Worm (Caenorhabditis elegans) whole organism, early embryonic: ENCODE data around the gene vps-52.
A peak's percentile ranks its signal among the peaks of the same experiment; 100 is the strongest.

Experiments used
- B0310.2 ChIP-seq: sonication (generic microtip); optimal IDR thresholded peaks from 2 replicates; lab custom pipeline; 2016; ENCODE audit warnings: mild to moderate bottlenecking, missing genetic modification characterization, missing compliant biosample characterization
- F13C5.2 ChIP-seq: sonication (generic microtip); optimal IDR thresholded peaks from 2 replicates; lab custom pipeline; 2017; ENCODE audit warnings: mild to moderate bottlenecking, missing genetic modification characterization, inconsistent platforms, missing compliant biosample characterization
- aly-1 ChIP-seq: sonication (generic microtip); optimal IDR thresholded peaks from 2 replicates; lab custom pipeline; 2016; ENCODE audit warnings: missing genetic modification characterization, missing compliant biosample characterization
- ama-1 ChIP-seq: fragments of 150-350 bp; optimal IDR thresholded peaks from 2 replicates; lab custom pipeline; 2014
- ceh-13 ChIP-seq: fragments of 200-800 bp; sonication (Bioruptor generic); optimal IDR thresholded peaks from 2 replicates; lab custom pipeline; 2018; ENCODE audit warnings: mild to moderate bottlenecking, missing genetic modification characterization, missing compliant biosample characterization
- ceh-36 ChIP-seq: sonication (generic microtip); optimal IDR thresholded peaks from 2 replicates; lab custom pipeline; 2016; ENCODE audit warnings: missing genetic modification characterization, inconsistent platforms, missing compliant biosample characterization
- ets-7 ChIP-seq: sonication (generic microtip); optimal IDR thresholded peaks from 2 replicates; lab custom pipeline; 2016; ENCODE audit warnings: missing genotype, missing genetic modification characterization, missing compliant biosample characterization
- flt-1 ChIP-seq: fragments of 200-800 bp; sonication (Bioruptor generic); IDR thresholded peaks from 2 replicates; pipeline ENCODE4 v1.3.6; 2022; ENCODE audit warnings: missing genetic modification characterization, missing compliant biosample characterization
- hmbx-1 ChIP-seq: sonication (generic microtip); optimal IDR thresholded peaks from 2 replicates; lab custom pipeline; 2016; ENCODE audit warnings: mild to moderate bottlenecking, missing genetic modification characterization, missing compliant biosample characterization
- hmg-4 ChIP-seq: fragments of 200-800 bp; sonication (Bioruptor generic); optimal IDR thresholded peaks from 2 replicates; lab custom pipeline; 2018; ENCODE audit warnings: mild to moderate bottlenecking, missing genetic modification characterization, missing compliant biosample characterization
- hnd-1 ChIP-seq: sonication (generic microtip); optimal IDR thresholded peaks from 2 replicates; lab custom pipeline; 2016; ENCODE audit warnings: missing genetic modification characterization, missing compliant biosample characterization
- pes-1 ChIP-seq: fragments of 200-800 bp; sonication (Bioruptor generic); IDR thresholded peaks from 2 replicates; pipeline ENCODE4 v1.3.6; 2022; ENCODE audit warnings: missing genetic modification reagents, missing genetic modification characterization, missing compliant biosample characterization
- scrt-1 ChIP-seq: fragments of 200-800 bp; sonication (Bioruptor generic); IDR thresholded peaks from 2 replicates; pipeline ENCODE4 v1.3.6; 2022; ENCODE audit warnings: missing genetic modification characterization, missing compliant biosample characterization
- sea-1 ChIP-seq: fragments of 200-800 bp; sonication (Bioruptor generic); conservative IDR thresholded peaks from 2 replicates; pipeline ENCODE4 v1.3.6; 2022; ENCODE audit warnings: missing genetic modification characterization, missing compliant biosample characterization
- tbx-11 ChIP-seq: fragments of 200-800 bp; sonication (Bioruptor generic); IDR thresholded peaks from 2 replicates; pipeline ENCODE4 v1.3.6; 2022; ENCODE audit warnings: missing genetic modification characterization, missing compliant biosample characterization
- tbx-37 ChIP-seq: fragments of 200-800 bp; sonication (Bioruptor generic); conservative IDR thresholded peaks from 2 replicates; pipeline ENCODE4 v1.3.6; 2022; ENCODE audit warnings: missing genetic modification reagents, missing genetic modification characterization, missing compliant biosample characterization
- tra-4 ChIP-seq: sonication (generic microtip); optimal IDR thresholded peaks from 2 replicates; lab custom pipeline; 2017; ENCODE audit warnings: missing genetic modification characterization, missing compliant biosample characterization

Gene vps-52

DNA sequence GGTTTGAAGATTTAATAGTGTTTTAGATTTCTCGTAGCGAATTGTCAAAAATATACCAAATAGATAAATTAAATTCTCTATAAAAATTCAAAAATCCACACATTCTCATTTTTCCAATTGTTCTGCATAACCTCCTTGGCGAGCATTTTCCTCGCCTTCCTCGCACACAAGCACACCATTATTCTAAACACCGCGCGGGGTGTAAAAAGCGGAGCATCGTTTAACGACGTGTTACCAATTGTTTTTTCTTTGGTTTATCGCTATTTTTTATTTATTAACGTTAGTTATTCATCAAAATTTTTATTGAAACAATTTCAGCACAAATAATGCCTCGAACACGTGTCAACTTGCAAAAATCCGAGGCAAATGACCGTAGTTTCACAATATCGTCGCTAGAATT is at the start of gene vps-52:
Gene vps-52 (plus strand): TSS at position 319 of the 400 bp plus-strand sequence.
- TF ChIP-seq hnd-1 (no peak), ceh-36 (no peak)

ce11 chrX:7519569-7519968 is 45.6 kb upstream of the vps-52 start, which contains the start of gene chts-1:
TSS of gene chts-1 (minus strand) at chrX:7519669.
- no peak for TF ChIP-seq ceh-36
- no peak for TF ChIP-seq B0310.2 (tag; lab: Kevin White, UChicago)
- TF ChIP-seq tbx-11 (GFP tag; lab: Robert Waterston, UW) = no peak
- TF ChIP-seq hmg-4 (GFP tag; lab: Kevin White, UChicago) = no peak
- TF ChIP-seq ets-7 (tag; lab: Kevin White, UChicago) = no peak
- no peak for TF ChIP-seq tbx-37 (GFP tag; lab: Robert Waterston, UW)
- TF ChIP-seq sea-1 = no peak
- no peak for TF ChIP-seq aly-1 (tag; lab: Kevin White, UChicago)
- no peak for TF ChIP-seq hnd-1
- TF ChIP-seq ama-1 (lab: Kevin White, UChicago) = no peak
- no peak for TF ChIP-seq scrt-1 (GFP tag; lab: Robert Waterston, UW)
- no peak for TF ChIP-seq ceh-13 (GFP tag; lab: Kevin White, UChicago)

- TF ChIP-seq ceh-36 (no peak), scrt-1 (GFP tag; lab: Robert Waterston, UW) (0 out of 2 replicates have a peak, but pooled peaks have one; percentile 40), hmbx-1 (tag; lab: Kevin White, UChicago) (no peak)
These were observed 42.5 kb upstream of the vps-52 start for ce11 chrX:7522595-7522994.

DNA sequence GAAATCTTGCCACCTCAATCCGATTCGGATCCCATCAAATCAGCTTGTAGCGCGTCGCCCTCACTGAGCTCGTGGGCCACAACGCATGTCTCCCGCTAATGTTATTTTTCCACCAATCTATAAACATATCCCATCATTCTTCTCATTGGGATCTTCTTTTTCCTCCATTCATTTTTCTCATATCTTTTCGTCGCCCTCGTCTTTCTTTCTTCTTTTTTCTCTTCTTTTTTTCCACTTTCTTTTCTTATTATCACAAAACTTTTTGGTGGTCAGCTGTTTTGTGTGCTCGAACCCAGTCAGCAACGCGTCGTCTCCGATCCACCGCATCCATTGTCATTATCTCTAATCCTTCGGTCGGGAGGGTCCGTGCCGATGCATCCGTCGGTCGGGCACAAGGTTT is 41.3 kb upstream of the vps-52 start:
- TF ChIP-seq ama-1 (lab: Kevin White, UChicago) (no peak), tbx-37 (GFP tag; lab: Robert Waterston, UW) (no peak), hmbx-1 (tag; lab: Kevin White, UChicago) (no peak)

ce11 chrX:7525271-7525670 is 39.9 kb upstream of the vps-52 start, which contains the start of gene F46C8.3:
TSS of gene F46C8.3 (plus strand) at chrX:7525571.
- no peak for TF ChIP-seq scrt-1 (GFP tag; lab: Robert Waterston, UW)
- TF ChIP-seq hnd-1 = no peak
- no peak for TF ChIP-seq flt-1 (GFP tag; lab: Robert Waterston, UW)
- TF ChIP-seq tbx-37 (GFP tag; lab: Robert Waterston, UW) = no peak
- TF ChIP-seq B0310.2 (tag; lab: Kevin White, UChicago) = no peak
- TF ChIP-seq hmbx-1 (tag; lab: Kevin White, UChicago) = no peak
- no peak for TF ChIP-seq tbx-11 (GFP tag; lab: Robert Waterston, UW)
- TF ChIP-seq ama-1 (lab: Kevin White, UChicago) = no peak
- no peak for TF ChIP-seq F13C5.2 (tag; lab: Kevin White, UChicago)
- TF ChIP-seq hmg-4 (GFP tag; lab: Kevin White, UChicago) = no peak
- no peak for TF ChIP-seq pes-1 (GFP tag; lab: Robert Waterston, UW)
- TF ChIP-seq ceh-36 = no peak

- no peak for TF ChIP-seq tbx-37 (GFP tag; lab: Robert Waterston, UW)
- TF ChIP-seq B0310.2 (tag; lab: Kevin White, UChicago) = no peak
- no peak for TF ChIP-seq tbx-11 (GFP tag; lab: Robert Waterston, UW)
- TF ChIP-seq ama-1 (lab: Kevin White, UChicago) = no peak
- no peak for TF ChIP-seq aly-1 (tag; lab: Kevin White, UChicago)
- TF ChIP-seq ets-7 (tag; lab: Kevin White, UChicago) = no peak
- TF ChIP-seq ceh-36 = no peak
- no peak for TF ChIP-seq flt-1 (GFP tag; lab: Robert Waterston, UW)
- TF ChIP-seq tra-4 (tag; lab: Kevin White, UChicago) = no peak
- no peak for TF ChIP-seq F13C5.2 (tag; lab: Kevin White, UChicago)
- TF ChIP-seq sea-1 = no peak
- TF ChIP-seq hmg-4 (GFP tag; lab: Kevin White, UChicago) = no peak
- TF ChIP-seq scrt-1 (GFP tag; lab: Robert Waterston, UW) = no peak
- TF ChIP-seq pes-1 (GFP tag; lab: Robert Waterston, UW) = no peak
These were observed 32.5 kb upstream of the vps-52 start, which contains the start of gene ceh-14 for ce11 chrX:7532632-7533031. TSS of gene ceh-14 (minus strand) at chrX:7532732.

DNA sequence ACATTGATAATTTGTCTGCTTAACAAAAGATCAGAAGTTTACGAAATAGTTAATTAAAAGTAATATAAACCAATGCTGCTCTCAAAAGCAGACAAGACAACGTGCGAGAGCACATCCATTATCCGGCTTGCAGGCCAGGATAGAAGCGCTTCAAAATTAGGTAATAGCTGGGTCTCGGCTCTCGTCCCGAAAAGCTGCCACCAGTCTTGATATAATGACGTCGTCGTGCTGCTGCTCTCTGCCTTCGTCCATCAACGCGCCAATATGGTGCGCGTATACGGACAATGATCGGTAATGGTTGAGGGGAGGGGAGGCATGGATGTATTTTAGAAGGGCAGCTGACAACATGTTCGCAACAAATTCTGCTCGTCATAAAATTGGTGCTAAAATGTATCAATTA is 30.7 kb upstream of the vps-52 start:
- TF ChIP-seq flt-1 (GFP tag; lab: Robert Waterston, UW) = no peak

DNA sequence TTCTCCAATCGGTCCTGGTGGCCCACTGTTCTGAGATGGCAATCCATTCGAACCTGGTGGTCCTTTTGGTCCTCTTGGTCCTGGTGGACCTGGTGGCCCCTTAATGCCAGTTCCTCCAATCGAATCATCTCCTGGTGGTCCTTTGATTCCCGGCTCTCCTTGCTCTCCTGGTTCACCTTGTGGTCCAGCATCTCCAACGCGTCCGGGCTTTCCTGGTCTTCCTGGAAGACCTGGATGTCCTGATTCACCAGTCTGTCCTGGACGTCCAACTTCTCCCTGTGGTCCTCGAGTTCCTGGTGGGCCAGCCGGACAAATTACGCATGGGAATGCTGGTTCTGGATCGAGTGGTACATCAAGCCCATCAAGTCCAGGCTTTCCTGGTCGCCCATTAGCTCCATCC is 28.3 kb upstream of the vps-52 start:
- TF ChIP-seq scrt-1 (GFP tag; lab: Robert Waterston, UW) (no peak), ama-1 (lab: Kevin White, UChicago) (no peak), B0310.2 (tag; lab: Kevin White, UChicago) (no peak)

ce11 chrX:7537742-7538268 is 27.3 kb upstream of the vps-52 start, which contains the start of gene dpy-7:
TSS of gene dpy-7 (minus strand) at chrX:7537792.
- no peak for TF ChIP-seq hmbx-1 (tag; lab: Kevin White, UChicago)
- TF ChIP-seq ama-1 (lab: Kevin White, UChicago) = no peak
- TF ChIP-seq sea-1 = no peak
- no peak for TF ChIP-seq scrt-1 (GFP tag; lab: Robert Waterston, UW)
- no peak for TF ChIP-seq aly-1 (tag; lab: Kevin White, UChicago)
- TF ChIP-seq tbx-37 (GFP tag; lab: Robert Waterston, UW) = no peak
- no peak for TF ChIP-seq B0310.2 (tag; lab: Kevin White, UChicago)
- TF ChIP-seq tbx-11 (GFP tag; lab: Robert Waterston, UW) = no peak
- no peak for TF ChIP-seq ceh-36
- TF ChIP-seq hmg-4 (GFP tag; lab: Kevin White, UChicago) = no peak
- no peak for TF ChIP-seq tra-4 (tag; lab: Kevin White, UChicago)
- TF ChIP-seq F13C5.2 (tag; lab: Kevin White, UChicago) = no peak
- TF ChIP-seq pes-1 (GFP tag; lab: Robert Waterston, UW) = no peak
- no peak for TF ChIP-seq flt-1 (GFP tag; lab: Robert Waterston, UW)
- no peak for TF ChIP-seq ceh-13 (GFP tag; lab: Kevin White, UChicago)
- no peak for TF ChIP-seq hnd-1
- TF ChIP-seq ets-7 (tag; lab: Kevin White, UChicago) = no peak
